Fruit fly (Drosophila melanogaster) whole organism, prepupa: ENCODE data around the gene Osi19.

ENCODE experiments used
- Blimp-1 ChIP-seq: fragments of 200-800 bp; sonication (Bioruptor generic); optimal IDR thresholded peaks from 3 replicates; lab custom pipeline; 2017; ENCODE audit warnings: missing biosample characterization, missing genetic modification characterization, mild to moderate bottlenecking, moderate library complexity, missing genetic modification reagents
- CG11762 ChIP-seq: fragments of 200-800 bp; sonication (Bioruptor generic); optimal IDR thresholded peaks from 3 replicates; lab custom pipeline; 2016; ENCODE audit warnings: missing biosample characterization, missing genetic modification characterization; ENCODE audit not compliant: insufficient read depth
- CG16779 ChIP-seq: fragments of 200-800 bp; sonication (Bioruptor generic); optimal IDR thresholded peaks from 3 replicates; lab custom pipeline; 2017; ENCODE audit warnings: missing biosample characterization, mild to moderate bottlenecking, missing genetic modification characterization
- CG3919 ChIP-seq: fragments of 200-800 bp; sonication (Bioruptor generic); optimal IDR thresholded peaks from 3 replicates; lab custom pipeline; 2016; ENCODE audit warnings: missing biosample characterization, missing genetic modification characterization
- CG6163 ChIP-seq: fragments of 200-800 bp; sonication (Bioruptor generic); IDR thresholded peaks from 3 replicates; pipeline ENCODE4 v1.3.6; 2022; ENCODE audit warnings: missing biosample characterization, missing genetic modification characterization
- CG6792 ChIP-seq: fragments of 200-800 bp; sonication (Bioruptor generic); optimal IDR thresholded peaks from 3 replicates; lab custom pipeline; 2016; ENCODE audit warnings: missing biosample characterization, missing genetic modification characterization
- CG8119 ChIP-seq: fragments of 200-800 bp; sonication (Bioruptor generic); IDR thresholded peaks from 3 replicates; pipeline ENCODE4 v1.3.6; 2022; ENCODE audit warnings: missing biosample characterization, missing genetic modification characterization
- Eip93F ChIP-seq: fragments of 200-800 bp; sonication (Bioruptor generic); optimal IDR thresholded peaks from 2 replicates; lab custom pipeline; 2016; ENCODE audit warnings: missing biosample characterization, mild to moderate bottlenecking, missing genetic modification characterization
- Hr39 ChIP-seq: fragments of 200-800 bp; sonication (Bioruptor generic); optimal IDR thresholded peaks from 2 replicates; lab custom pipeline; 2016; ENCODE audit warnings: missing biosample characterization, missing genetic modification characterization
- OdsH ChIP-seq: fragments of 200-800 bp; sonication (Bioruptor generic); optimal IDR thresholded peaks from 3 replicates; lab custom pipeline; 2016; ENCODE audit warnings: missing biosample characterization, missing genetic modification characterization
- acj6 ChIP-seq: fragments of 200-800 bp; sonication (Bioruptor generic); optimal IDR thresholded peaks from 3 replicates; lab custom pipeline; 2016; ENCODE audit warnings: missing biosample characterization, missing genetic modification characterization
- eg ChIP-seq: fragments of 200-800 bp; sonication (Bioruptor generic); IDR thresholded peaks from 3 replicates; pipeline ENCODE4 v1.3.6; 2022; ENCODE audit warnings: missing biosample characterization, missing genetic modification characterization
- fd85E ChIP-seq: fragments of 200-800 bp; sonication (Bioruptor generic); optimal IDR thresholded peaks from 3 replicates; lab custom pipeline; 2016; ENCODE audit warnings: missing biosample characterization, missing genetic modification characterization
- salr ChIP-seq, 2 experiments: fragments of 200-800 bp; sonication (Bioruptor generic); optimal IDR thresholded peaks; 3 replicates each; lab custom pipeline; 2016 to 2018; ENCODE audit warnings: missing biosample characterization in 2 of 2, missing genetic modification characterization in 2 of 2, mild to moderate bottlenecking in 1 of 2

- TF ChIP-seq CG3919 (GFP tag; lab: Kevin White, UChicago): no peak
- no peak for TF ChIP-seq Hr39 (GFP tag; lab: Kevin White, UChicago)
- TF ChIP-seq salr (GFP tag; optimal IDR thresholded peaks at IDR 0.05; lab: Kevin White, UChicago): no peak
- TF ChIP-seq Eip93F (GFP tag; lab: Kevin White, UChicago): no peak
- TF ChIP-seq CG16779 (tag; lab: Kevin White, UChicago): no peak
- TF ChIP-seq CG8119 (GFP tag; lab: Robert Waterston, UW): no peak
- TF ChIP-seq fd85E (GFP tag; lab: Kevin White, UChicago): no peak
- no peak for TF ChIP-seq OdsH (GFP tag; lab: Kevin White, UChicago)
- TF ChIP-seq CG11762: no peak
- TF ChIP-seq Blimp-1: no peak
- no peak for TF ChIP-seq CG6792 (GFP tag; lab: Kevin White, UChicago)
- no peak for TF ChIP-seq acj6 (GFP tag; lab: Kevin White, UChicago)
- TF ChIP-seq eg (GFP tag; lab: Robert Waterston, UW): no peak
- TF ChIP-seq CG6163 (GFP tag; lab: Robert Waterston, UW): no peak
These were observed 17.3 kb downstream of the Osi19 start for dm6 chr3R:6352436-6352835.
